Worm (Caenorhabditis elegans) whole organism, L4 larva: Measurements from ENCODE around the gene C04A11.2.

ENCODE experiments used
- D1046.2 ChIP-seq: fragments of 200-800 bp; sonication (Bioruptor generic); IDR thresholded peaks from 2 replicates; pipeline ENCODE4 v1.3.6; 2022; ENCODE audit warnings: missing genetic modification characterization, missing compliant biosample characterization
- F10B5.3 ChIP-seq: sonication (generic microtip); optimal IDR thresholded peaks from 2 replicates; lab custom pipeline; 2016; ENCODE audit warnings: mild to moderate bottlenecking, missing genetic modification characterization, missing compliant biosample characterization
- F37D6.2 ChIP-seq: sonication (generic microtip); optimal IDR thresholded peaks from 2 replicates; lab custom pipeline; 2016; ENCODE audit warnings: mild to moderate bottlenecking, missing genetic modification characterization, missing compliant biosample characterization
- F49E8.2 ChIP-seq: sonication (generic microtip); optimal IDR thresholded peaks from 2 replicates; lab custom pipeline; 2016; ENCODE audit warnings: missing compliant biosample characterization, mild to moderate bottlenecking, missing genetic modification characterization, borderline replicate concordance
- T20F7.1 ChIP-seq: fragments of 200-800 bp; sonication (Bioruptor generic); optimal IDR thresholded peaks from 2 replicates; lab custom pipeline; 2018; ENCODE audit warnings: mild to moderate bottlenecking, missing genetic modification characterization, missing compliant biosample characterization
- T26A8.4 ChIP-seq: fragments of 200-800 bp; sonication (Bioruptor generic); IDR thresholded peaks from 2 replicates; pipeline ENCODE4 v1.3.6; 2022; ENCODE audit warnings: missing genetic modification characterization, missing compliant biosample characterization
- Y105C5A.15 ChIP-seq: fragments of 200-800 bp; sonication (Bioruptor generic); IDR thresholded peaks from 2 replicates; pipeline ENCODE4 v1.3.6; 2022; ENCODE audit warnings: missing genetic modification characterization, missing compliant biosample characterization
- Y5F2A.4 ChIP-seq: fragments of 200-800 bp; sonication (Bioruptor generic); optimal IDR thresholded peaks from 2 replicates; lab custom pipeline; 2018; ENCODE audit warnings: mild to moderate bottlenecking, missing genetic modification characterization, missing compliant biosample characterization
- Y75B8A.6 ChIP-seq: fragments of 200-800 bp; sonication (Bioruptor generic); IDR thresholded peaks from 2 replicates; pipeline ENCODE4 v1.3.6; 2022; ENCODE audit warnings: missing genetic modification reagents, missing genetic modification characterization, missing compliant biosample characterization
- aha-1 ChIP-seq: fragments of 150-350 bp; peaks from one replicate; lab custom pipeline; 2014; ENCODE audit warnings: missing biosample characterization, missing genetic modification characterization
- aly-2 ChIP-seq: sonication (generic microtip); optimal IDR thresholded peaks from 2 replicates; lab custom pipeline; 2018; ENCODE audit warnings: missing biosample characterization, missing genetic modification characterization
- ceh-20 ChIP-seq: fragments of 200-800 bp; sonication (Bioruptor generic); IDR thresholded peaks from 2 replicates; pipeline ENCODE4 v1.3.6; 2022; ENCODE audit warnings: missing genetic modification reagents, missing genetic modification characterization, missing compliant biosample characterization
- ceh-28 ChIP-seq: fragments of 150-350 bp; optimal IDR thresholded peaks from 2 replicates; lab custom pipeline; 2014; ENCODE audit warnings: missing biosample characterization, missing genetic modification reagents, missing genetic modification characterization
- ceh-32 ChIP-seq: sonication (generic microtip); optimal IDR thresholded peaks from 2 replicates; lab custom pipeline; 2016; ENCODE audit warnings: mild to moderate bottlenecking, missing genetic modification characterization, missing compliant biosample characterization; ENCODE audit not compliant: poor library complexity
- ceh-62 ChIP-seq: sonication (generic microtip); optimal IDR thresholded peaks from 2 replicates; lab custom pipeline; 2017; ENCODE audit warnings: missing biosample characterization, missing genetic modification characterization
- ceh-82 ChIP-seq: sonication (generic microtip); optimal IDR thresholded peaks from 2 replicates; lab custom pipeline; 2017; ENCODE audit warnings: missing biosample characterization, missing genetic modification characterization
- ces-1 ChIP-seq: fragments of 150-350 bp; sonication (generic microtip); optimal IDR thresholded peaks from 4 replicates; lab custom pipeline; 2014; ENCODE audit warnings: missing biosample characterization, missing genetic modification reagents, missing genetic modification characterization
- cey-2 ChIP-seq: sonication (generic microtip); optimal IDR thresholded peaks from 3 replicates; lab custom pipeline; 2017; ENCODE audit warnings: missing genetic modification characterization, mild to moderate bottlenecking, missing compliant biosample characterization, antibody characterized with exemption, borderline replicate concordance; ENCODE audit not compliant: insufficient read depth
- daf-8 ChIP-seq: fragments of 200-800 bp; sonication (Bioruptor generic); IDR thresholded peaks from 2 replicates; pipeline ENCODE4 v1.3.6; 2022; ENCODE audit warnings: missing genetic modification characterization, missing compliant biosample characterization
- dmd-6 ChIP-seq: fragments of 200-800 bp; sonication (Bioruptor generic); IDR thresholded peaks from 2 replicates; pipeline ENCODE4 v1.3.6; 2022; ENCODE audit warnings: missing genetic modification reagents, missing genetic modification characterization, missing compliant biosample characterization
- dmd-8 ChIP-seq: fragments of 200-800 bp; sonication (Bioruptor generic); IDR thresholded peaks from 2 replicates; pipeline ENCODE4 v1.3.6; 2022; ENCODE audit warnings: missing genetic modification characterization, missing compliant biosample characterization
- dmd-9 ChIP-seq: fragments of 200-800 bp; sonication (Bioruptor generic); IDR thresholded peaks from 2 replicates; pipeline ENCODE4 v1.3.6; 2022; ENCODE audit warnings: missing genetic modification reagents, missing genetic modification characterization, missing compliant biosample characterization
- egl-27 ChIP-seq: sonication (generic microtip); optimal IDR thresholded peaks from 3 replicates; lab custom pipeline; 2017; ENCODE audit warnings: missing biosample characterization, missing genetic modification reagents, missing genetic modification characterization
- fos-1 ChIP-seq: fragments of 150-350 bp; optimal IDR thresholded peaks from 2 replicates; lab custom pipeline; 2014; ENCODE audit warnings: missing biosample characterization, missing genetic modification characterization
- gei-8 ChIP-seq: fragments of 200-800 bp; sonication (Bioruptor generic); optimal IDR thresholded peaks from 2 replicates; lab custom pipeline; 2018; ENCODE audit warnings: mild to moderate bottlenecking, missing genetic modification characterization, missing compliant biosample characterization
- jun-1 ChIP-seq: fragments of 150-350 bp; optimal IDR thresholded peaks from 2 replicates; lab custom pipeline; 2014; ENCODE audit warnings: missing biosample characterization, missing genetic modification reagents, missing genetic modification characterization
- lim-7 ChIP-seq: fragments of 200-800 bp; sonication (Bioruptor generic); IDR thresholded peaks from 2 replicates; pipeline ENCODE4 v1.3.6; 2022; ENCODE audit warnings: missing genetic modification characterization, missing compliant biosample characterization
- lin-1 ChIP-seq: fragments of 200-800 bp; sonication (Bioruptor generic); IDR thresholded peaks from 2 replicates; pipeline ENCODE4 v1.3.6; 2022; ENCODE audit warnings: missing genetic modification reagents, missing genetic modification characterization, missing compliant biosample characterization
- lin-15B ChIP-seq: fragments of 150-350 bp; sonication (generic microtip); optimal IDR thresholded peaks from 3 replicates; lab custom pipeline; 2014; ENCODE audit warnings: missing biosample characterization, missing genetic modification characterization
- lir-3 ChIP-seq: sonication (generic microtip); optimal IDR thresholded peaks from 2 replicates; lab custom pipeline; 2016; ENCODE audit warnings: mild to moderate bottlenecking, missing genetic modification characterization, missing compliant biosample characterization
- lsy-2 ChIP-seq, 2 experiments: fragments of 150-350 bp in 1 of 2; sonication (generic microtip) in 1 of 2; optimal IDR thresholded peaks; 2 replicates each; lab custom pipeline; 2014 to 2017; ENCODE audit warnings: missing biosample characterization in 2 of 2, missing genetic modification characterization in 2 of 2
- nhr-102 ChIP-seq: sonication (generic microtip); optimal IDR thresholded peaks from 2 replicates; lab custom pipeline; 2016; ENCODE audit warnings: mild to moderate bottlenecking, missing genetic modification characterization, moderate library complexity, missing compliant biosample characterization
- nhr-111 ChIP-seq: fragments of 200-800 bp; sonication (Bioruptor generic); optimal IDR thresholded peaks from 2 replicates; lab custom pipeline; 2018; ENCODE audit warnings: mild to moderate bottlenecking, missing genetic modification characterization, missing compliant biosample characterization
- nhr-237 ChIP-seq: sonication (generic microtip); optimal IDR thresholded peaks from 2 replicates; lab custom pipeline; 2017; ENCODE audit warnings: missing biosample characterization, missing genetic modification characterization
- nhr-25 ChIP-seq: sonication (generic microtip); optimal IDR thresholded peaks from 2 replicates; lab custom pipeline; 2017; ENCODE audit warnings: missing genetic modification characterization, mild to moderate bottlenecking, missing compliant biosample characterization, antibody characterized with exemption, moderate library complexity, borderline replicate concordance; ENCODE audit not compliant: insufficient read depth
- nhr-42 ChIP-seq: fragments of 200-800 bp; sonication (Bioruptor generic); IDR thresholded peaks from 2 replicates; pipeline ENCODE4 v1.3.6; 2022; ENCODE audit warnings: missing genetic modification characterization, missing compliant biosample characterization
- nhr-48 ChIP-seq: sonication (generic microtip); optimal IDR thresholded peaks from 2 replicates; lab custom pipeline; 2016; ENCODE audit warnings: mild to moderate bottlenecking, missing genetic modification characterization, missing compliant biosample characterization
- nhr-6 ChIP-seq: fragments of 150-350 bp; optimal IDR thresholded peaks from 2 replicates; lab custom pipeline; 2014; ENCODE audit warnings: missing biosample characterization, missing genetic modification characterization
- nhr-77 ChIP-seq: fragments of 150-350 bp; optimal IDR thresholded peaks from 2 replicates; lab custom pipeline; 2014; ENCODE audit warnings: missing biosample characterization, missing genetic modification characterization
- pqm-1 ChIP-seq: sonication (generic microtip); optimal IDR thresholded peaks from 2 replicates; lab custom pipeline; 2017; ENCODE audit warnings: missing biosample characterization, missing genetic modification characterization
- rbr-2 ChIP-seq: sonication (generic microtip); optimal IDR thresholded peaks from 2 replicates; lab custom pipeline; 2016; ENCODE audit warnings: missing genotype, missing genetic modification characterization, missing compliant biosample characterization
- sdz-12 ChIP-seq: fragments of 200-800 bp; sonication (Bioruptor generic); optimal IDR thresholded peaks from 2 replicates; lab custom pipeline; 2018; ENCODE audit warnings: mild to moderate bottlenecking, missing genetic modification characterization, missing compliant biosample characterization
- set-16 ChIP-seq: fragments of 200-800 bp; sonication (Bioruptor generic); IDR thresholded peaks from 2 replicates; pipeline ENCODE4 v1.3.6; 2022; ENCODE audit warnings: missing genetic modification reagents, missing genetic modification characterization, missing compliant biosample characterization
- snpc-1.2 ChIP-seq: fragments of 200-800 bp; sonication (Bioruptor generic); IDR thresholded peaks from 2 replicates; pipeline ENCODE4 v1.3.6; 2022; ENCODE audit warnings: missing genetic modification reagents, missing genetic modification characterization, missing compliant biosample characterization
- spr-1 ChIP-seq: sonication (generic microtip); optimal IDR thresholded peaks from 2 replicates; lab custom pipeline; 2016; ENCODE audit warnings: mild to moderate bottlenecking, missing genetic modification characterization, missing compliant biosample characterization
- spr-3 ChIP-seq: fragments of 200-800 bp; sonication (Bioruptor generic); optimal IDR thresholded peaks from 2 replicates; lab custom pipeline; 2018; ENCODE audit warnings: mild to moderate bottlenecking, missing genetic modification characterization, missing compliant biosample characterization
- tag-97 ChIP-seq: fragments of 200-800 bp; sonication (Bioruptor generic); IDR thresholded peaks from 2 replicates; pipeline ENCODE4 v1.3.6; 2022; ENCODE audit warnings: missing genetic modification characterization, missing compliant biosample characterization
- tra-1 ChIP-seq: fragments of 200-800 bp; sonication (Bioruptor generic); IDR thresholded peaks from 2 replicates; pipeline ENCODE4 v1.3.6; 2022; ENCODE audit warnings: missing genetic modification reagents, missing genetic modification characterization, missing compliant biosample characterization
- vab-7 ChIP-seq: fragments of 200-800 bp; sonication (Bioruptor generic); IDR thresholded peaks from 2 replicates; pipeline ENCODE4 v1.3.6; 2022; ENCODE audit warnings: missing genetic modification reagents, missing genetic modification characterization, missing compliant biosample characterization
- zag-1 ChIP-seq: fragments of 150-350 bp; optimal IDR thresholded peaks from 2 replicates; lab custom pipeline; 2014; ENCODE audit warnings: missing biosample characterization, missing genetic modification characterization
- ztf-11 ChIP-seq: fragments of 150-350 bp; optimal IDR thresholded peaks from 2 replicates; lab custom pipeline; 2014; ENCODE audit warnings: missing biosample characterization, missing genetic modification characterization
- ztf-7 ChIP-seq: fragments of 150-350 bp; optimal IDR thresholded peaks from 2 replicates; lab custom pipeline; 2014; ENCODE audit warnings: missing biosample characterization, missing genetic modification characterization

C04A11.2 gene

ce11 chrX:13716313-13716712, 47.7 kb upstream of the C04A11.2 start (continued):
- TF ChIP-seq ztf-11 (tag; lab: Kevin White, UChicago), result no peak
- TF ChIP-seq sdz-12 (GFP tag; lab: Kevin White, UChicago), result no peak
- TF ChIP-seq ceh-32 (tag; lab: Kevin White, UChicago), result no peak
- no peak for TF ChIP-seq F37D6.2 (tag; lab: Kevin White, UChicago)
- TF ChIP-seq T26A8.4 (GFP tag; lab: Robert Waterston, UW), result no peak
- TF ChIP-seq nhr-237 (tag; lab: Kevin White, UChicago), result no peak
- TF ChIP-seq T20F7.1 (GFP tag; lab: Kevin White, UChicago), result no peak
- no peak for TF ChIP-seq rbr-2 (tag; lab: Kevin White, UChicago)
- TF ChIP-seq vab-7, result peak; percentile 57; the same call in 1 of the 2 replicates
- TF ChIP-seq dmd-8 (GFP tag; lab: Robert Waterston, UW), result no peak; the same call in none of the 2 replicates
- TF ChIP-seq ceh-20, result no peak
- TF ChIP-seq ces-1 (GFP tag; lab: Kevin White, UChicago), result no peak
- no peak for TF ChIP-seq ceh-62 (tag; lab: Kevin White, UChicago)
- TF ChIP-seq lim-7 (GFP tag; lab: Robert Waterston, UW), result 0 out of 2 replicates have a peak, but pooled peaks have one; percentile 40
- no peak for TF ChIP-seq nhr-77
- no peak for TF ChIP-seq ceh-82 (tag; lab: Kevin White, UChicago)
- TF ChIP-seq tag-97 (GFP tag; lab: Robert Waterston, UW), result no peak
- no peak for TF ChIP-seq nhr-102 (tag; lab: Kevin White, UChicago)
- TF ChIP-seq spr-3 (GFP tag; lab: Kevin White, UChicago), result no peak
- TF ChIP-seq lsy-2 (tag; optimal IDR thresholded peaks at IDR 0.05; lab: Kevin White, UChicago), result no peak
- TF ChIP-seq pqm-1, result no peak
- TF ChIP-seq lin-1 (GFP tag; lab: Robert Waterston, UW), result 0 out of 2 replicates have a peak, but pooled peaks have one; percentile 19
- no peak for TF ChIP-seq nhr-111
- no peak for TF ChIP-seq nhr-25 (tag; lab: Kevin White, UChicago)
- TF ChIP-seq dmd-6 (GFP tag; lab: Robert Waterston, UW), result peak; percentile 44; the same call in 1 of the 2 replicates
- no peak for TF ChIP-seq set-16
- TF ChIP-seq D1046.2 (GFP tag; lab: Robert Waterston, UW), result 0 out of 2 replicates have a peak, but pooled peaks have one; percentile 29
- TF ChIP-seq aly-2 (tag; lab: Kevin White, UChicago), result no peak
- TF ChIP-seq cey-2 (tag; lab: Kevin White, UChicago), result no peak
- no peak for TF ChIP-seq lir-3 (tag; lab: Kevin White, UChicago)
- TF ChIP-seq Y5F2A.4 (GFP tag; lab: Kevin White, UChicago), result no peak
- TF ChIP-seq egl-27 (tag; lab: Kevin White, UChicago), result no peak
- no peak for TF ChIP-seq ceh-28
- TF ChIP-seq nhr-42, result 0 out of 2 replicates have a peak, but pooled peaks have one; percentile 40
- no peak for TF ChIP-seq tra-1
- TF ChIP-seq daf-8 (GFP tag; lab: Robert Waterston, UW), result no peak
- no peak for TF ChIP-seq jun-1
- TF ChIP-seq dmd-9 (GFP tag; lab: Robert Waterston, UW), result 0 out of 2 replicates have a peak, but pooled peaks have one; percentile 15
- TF ChIP-seq Y105C5A.15 (GFP tag; lab: Robert Waterston, UW), result 0 out of 2 replicates have a peak, but pooled peaks have one; percentile 15
- no peak for TF ChIP-seq gei-8 (GFP tag; lab: Kevin White, UChicago)
- no peak for TF ChIP-seq spr-1 (tag; lab: Kevin White, UChicago)
- TF ChIP-seq F10B5.3 (tag; lab: Kevin White, UChicago), result no peak
- peak; percentile 38 for TF ChIP-seq ztf-7 (tag; lab: Kevin White, UChicago)
- TF ChIP-seq lin-15B, result no peak
- no peak for TF ChIP-seq nhr-6 (tag; lab: Kevin White, UChicago)
- TF ChIP-seq snpc-1.2 (GFP tag; lab: Robert Waterston, UW), result peak; percentile 58
- TF ChIP-seq zag-1, result no peak
- TF ChIP-seq Y75B8A.6 (GFP tag; lab: Robert Waterston, UW), result 0 out of 2 replicates have a peak, but pooled peaks have one; percentile 23
- no peak for TF ChIP-seq aha-1
- TF ChIP-seq F49E8.2 (tag; lab: Kevin White, UChicago), result no peak
- no peak for TF ChIP-seq nhr-48 (tag; lab: Kevin White, UChicago)
- TF ChIP-seq fos-1 (tag; lab: Kevin White, UChicago), result no peak
